Worm (Caenorhabditis elegans): ENCODE results near the gene F32D1.11.

F32D1.11 gene

ce11 chrV:4371309-4371933 is 5.1 kb upstream of the F32D1.11 start, which contains the start of the genes gmpr-1 and fipp-1:
Gene gmpr-1 (minus strand): TSS chrV:4371383.
Gene fipp-1 (plus strand): TSS chrV:4371807.
- TF ChIP-seq elt-2 (tag; optimal IDR thresholded peaks at IDR 0.05) (peak; percentile 74), tbx-2 (tag; optimal IDR thresholded peaks at IDR 0.05) (no peak), nhr-23 (tag; optimal IDR thresholded peaks at IDR 0.05) (peak; percentile 69), nfya-1 (tag; optimal IDR thresholded peaks at IDR 0.05; ENCODE audit: insufficient read depth) (peak; percentile 64), skn-1 (tag; optimal IDR thresholded peaks at IDR 0.05) (no peak), fkh-2 (tag; optimal IDR thresholded peaks at IDR 0.05) (no peak), hmg-11 (tag; optimal IDR thresholded peaks at IDR 0.05) (peak; percentile 62), nhr-28 (tag; optimal IDR thresholded peaks at IDR 0.05) (no peak), lin-39 (tag; optimal IDR thresholded peaks at IDR 0.05) (peak; percentile 16), mdl-1 (tag; optimal IDR thresholded peaks at IDR 0.05) (no peak), ceh-28 (tag; optimal IDR thresholded peaks at IDR 0.05) (no peak), lin-15B (tag; optimal IDR thresholded peaks at IDR 0.05) (peak; percentile 61), fos-1 (tag; optimal IDR thresholded peaks at IDR 0.05) (no peak), jun-1 (tag; optimal IDR thresholded peaks at IDR 0.05) (peak; percentile 24), pha-4 (tag; optimal IDR thresholded peaks at IDR 0.05) (peak; percentile 48)

DNA sequence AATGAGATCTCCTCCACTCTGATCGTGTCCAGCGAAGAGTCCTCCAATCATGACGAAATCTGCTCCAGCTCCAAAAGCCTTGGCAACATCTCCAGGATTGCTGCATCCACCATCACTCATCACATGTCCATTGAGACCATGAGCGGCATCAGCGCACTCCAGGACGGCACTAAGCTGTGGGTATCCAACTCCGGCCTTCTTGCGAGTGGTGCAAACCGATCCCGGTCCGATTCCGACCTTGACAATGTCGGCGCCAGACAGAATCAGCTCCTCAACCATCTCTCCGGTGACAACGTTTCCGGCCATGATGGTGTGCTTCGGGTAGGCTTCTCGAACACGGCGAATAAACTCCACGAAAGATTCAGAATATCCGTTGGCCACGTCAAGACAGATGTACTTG is 4.2 kb upstream of the F32D1.11 start:
- TF ChIP-seq nhr-77 (tag; optimal IDR thresholded peaks at IDR 0.05) (no peak), unc-39 (tag; optimal IDR thresholded peaks at IDR 0.05) (no peak), fkh-10 (GFP tag; optimal IDR thresholded peaks at IDR 0.05) (no peak), nhr-28 (tag; optimal IDR thresholded peaks at IDR 0.05) (no peak), nhr-12 (tag; optimal IDR thresholded peaks at IDR 0.05) (no peak), nhr-237 (tag; optimal IDR thresholded peaks at IDR 0.05) (no peak), eor-1 (tag; optimal IDR thresholded peaks at IDR 0.05) (no peak), daf-12 (tag; optimal IDR thresholded peaks at IDR 0.05) (no peak), mml-1 (tag; optimal IDR thresholded peaks at IDR 0.05) (no peak), ceh-16 (tag; optimal IDR thresholded peaks at IDR 0.05) (no peak), ceh-82 (tag; optimal IDR thresholded peaks at IDR 0.05) (no peak), R02D3.7 (tag; optimal IDR thresholded peaks at IDR 0.05) (no peak), lsy-12 (tag; optimal IDR thresholded peaks at IDR 0.05) (no peak), ceh-9 (tag; optimal IDR thresholded peaks at IDR 0.05) (no peak), tbx-2 (tag; optimal IDR thresholded peaks at IDR 0.05) (no peak), ama-1 (optimal IDR thresholded peaks at IDR 0.05) (no peak), nhr-25 (tag; optimal IDR thresholded peaks at IDR 0.05) (no peak), elt-1 (tag; optimal IDR thresholded peaks at IDR 0.05) (no peak), aly-2 (tag; optimal IDR thresholded peaks at IDR 0.05) (no peak)

DNA sequence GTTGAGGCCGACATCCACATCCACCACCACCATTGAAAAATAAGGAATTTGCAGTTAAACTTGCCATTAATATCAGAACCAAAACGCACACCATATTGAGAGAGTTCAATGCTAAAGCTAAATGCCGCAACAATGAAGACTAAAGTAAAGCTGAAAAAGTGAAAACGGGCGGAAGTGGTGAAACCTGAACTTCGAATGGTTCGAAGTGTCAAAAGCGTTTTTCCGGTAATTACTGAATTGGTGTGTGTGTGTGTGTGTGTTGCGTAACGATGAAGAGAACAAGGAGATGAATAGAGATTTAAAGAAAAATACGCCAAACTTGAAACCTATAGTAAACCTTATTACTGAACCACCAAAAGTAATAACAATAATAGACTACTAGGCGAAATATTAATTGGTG is 1.8 kb downstream of the F32D1.11 start, which contains the start of gene grl-13:
Gene grl-13, minus strand, starts transcription at position 101 of the 400 bp plus-strand sequence.
- no peak for TF ChIP-seq nhr-67 (tag; optimal IDR thresholded peaks at IDR 0.05)
- TF ChIP-seq fkh-10 (GFP tag; optimal IDR thresholded peaks at IDR 0.05): no peak
- TF ChIP-seq eor-1 (tag; optimal IDR thresholded peaks at IDR 0.05): no peak
- TF ChIP-seq tbx-2 (tag; optimal IDR thresholded peaks at IDR 0.05): no peak
- no peak for TF ChIP-seq ceh-82 (tag; optimal IDR thresholded peaks at IDR 0.05)
- no peak for TF ChIP-seq ZK546.5 (tag; optimal IDR thresholded peaks at IDR 0.05)
- no peak for TF ChIP-seq elt-1 (tag; optimal IDR thresholded peaks at IDR 0.05)

DNA sequence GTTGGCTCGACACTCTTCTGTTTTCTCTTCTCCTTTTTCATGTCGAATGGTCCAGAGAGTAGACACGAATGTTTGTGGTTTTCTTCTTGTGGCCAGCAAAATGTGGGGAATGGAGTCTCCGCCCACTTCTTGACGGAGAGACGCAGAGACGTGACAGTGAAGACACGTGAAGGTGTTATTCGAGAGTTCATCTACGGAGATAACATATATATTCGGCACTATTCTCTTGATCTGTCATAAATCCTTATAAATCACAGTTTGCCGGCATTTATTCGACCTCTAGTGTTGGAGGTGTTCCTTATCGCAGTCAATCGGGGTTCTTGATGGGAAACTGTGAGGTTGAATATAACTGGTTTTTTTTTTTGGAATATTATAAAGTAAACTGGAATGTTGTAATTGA is 4.8 kb downstream of the F32D1.11 start, which contains the start of gene F32D1.3:
Gene F32D1.3, minus strand, starts transcription at position 65 of the 400 bp plus-strand sequence.
- TF ChIP-seq nhr-23 (tag; optimal IDR thresholded peaks at IDR 0.05) (peak; percentile 44), nhr-25 (tag; optimal IDR thresholded peaks at IDR 0.05) (peak; percentile 34), fkh-10 (GFP tag; optimal IDR thresholded peaks at IDR 0.05) (no peak), sea-2 (GFP tag; optimal IDR thresholded peaks at IDR 0.05) (no peak), elt-1 (tag; optimal IDR thresholded peaks at IDR 0.05) (peak; percentile 80), nhr-76 (tag; optimal IDR thresholded peaks at IDR 0.05) (no peak), daf-12 (tag; optimal IDR thresholded peaks at IDR 0.05) (no peak), nhr-67 (tag; optimal IDR thresholded peaks at IDR 0.05) (no peak), hmg-11 (tag; optimal IDR thresholded peaks at IDR 0.05) (no peak)

Measured in whole organism, L3 larva.